Worm (Caenorhabditis elegans): ENCODE data around the gene scl-23.

The scl-23 gene

ce11 chrIV:89991-90390 is at the start of gene scl-23:
Gene scl-23 (minus strand): TSS chrIV:90091.
- TF ChIP-seq tbx-7 (tag; optimal IDR thresholded peaks at IDR 0.05) (no peak), elt-2 (tag; optimal IDR thresholded peaks at IDR 0.05) (peak; percentile 57)

ce11 chrIV:139652-140051 is 49.8 kb upstream of the scl-23 start:
- TF ChIP-seq mec-3 (tag; optimal IDR thresholded peaks at IDR 0.05; ENCODE audit: borderline replicate concordance), result peak; percentile 37
- no peak for TF ChIP-seq ceh-31 (tag; optimal IDR thresholded peaks at IDR 0.05)

ce11 chrIV:133968-134367 is 44.1 kb upstream of the scl-23 start:
- TF ChIP-seq elt-4 (tag; optimal IDR thresholded peaks at IDR 0.05) (no peak), ceh-19 (GFP tag; optimal IDR thresholded peaks at IDR 0.05) (no peak), hlh-13 (GFP tag; optimal IDR thresholded peaks at IDR 0.05) (no peak), lim-6 (tag; optimal IDR thresholded peaks at IDR 0.05) (no peak), ama-1 (optimal IDR thresholded peaks at IDR 0.05) (no peak), ahr-1 (tag; optimal IDR thresholded peaks at IDR 0.05) (no peak)

ce11 chrIV:132095-132494 is 42.2 kb upstream of the scl-23 start, which contains the start of gene daf-1:
Gene daf-1 (plus strand): TSS chrIV:132416.
- TF ChIP-seq pax-1 (tag; optimal IDR thresholded peaks at IDR 0.05), result no peak
- no peak for TF ChIP-seq pha-4 (tag; optimal IDR thresholded peaks at IDR 0.05)
- TF ChIP-seq zip-5 (tag; optimal IDR thresholded peaks at IDR 0.05), result no peak
- TF ChIP-seq ceh-31 (tag; optimal IDR thresholded peaks at IDR 0.05), result no peak
- TF ChIP-seq fkh-10 (GFP tag; optimal IDR thresholded peaks at IDR 0.05), result no peak
- TF ChIP-seq eyg-1 (tag; optimal IDR thresholded peaks at IDR 0.05), result no peak
- TF ChIP-seq dve-1 (tag; optimal IDR thresholded peaks at IDR 0.05), result no peak
- TF ChIP-seq syd-9 (tag; optimal IDR thresholded peaks at IDR 0.05), result no peak
- no peak for TF ChIP-seq ets-4 (tag; optimal IDR thresholded peaks at IDR 0.05)
- no peak for TF ChIP-seq ceh-6 (GFP tag; optimal IDR thresholded peaks at IDR 0.05)
- TF ChIP-seq ceh-48 (tag; optimal IDR thresholded peaks at IDR 0.05), result no peak
- no peak for TF ChIP-seq elt-2 (tag; optimal IDR thresholded peaks at IDR 0.05)
- no peak for TF ChIP-seq nhr-232 (tag; optimal IDR thresholded peaks at IDR 0.05)
- TF ChIP-seq pha-2 (tag; optimal IDR thresholded peaks at IDR 0.05), result no peak
- TF ChIP-seq unc-42 (tag; optimal IDR thresholded peaks at IDR 0.05), result peak; percentile 5
- TF ChIP-seq mec-3 (tag; optimal IDR thresholded peaks at IDR 0.05; ENCODE audit: borderline replicate concordance), result no peak
- TF ChIP-seq nfya-1 (tag; optimal IDR thresholded peaks at IDR 0.05), result no peak
- no peak for TF ChIP-seq ceh-30 (tag; optimal IDR thresholded peaks at IDR 0.05)
- TF ChIP-seq fax-1 (tag; optimal IDR thresholded peaks at IDR 0.05), result no peak
- peak; percentile 6 for TF ChIP-seq tbx-2 (tag; optimal IDR thresholded peaks at IDR 0.05)
- peak; percentile 3 for TF ChIP-seq madf-2 (tag; optimal IDR thresholded peaks at IDR 0.05)
- TF ChIP-seq C38D4.7 (GFP tag; optimal IDR thresholded peaks at IDR 0.05), result no peak
- no peak for TF ChIP-seq hlh-6 (tag; optimal IDR thresholded peaks at IDR 0.05)
- TF ChIP-seq C08G9.2 (tag; optimal IDR thresholded peaks at IDR 0.05), result no peak
- TF ChIP-seq ceh-22 (tag; optimal IDR thresholded peaks at IDR 0.05), result no peak
- TF ChIP-seq ceh-2 (tag; optimal IDR thresholded peaks at IDR 0.05), result no peak

- no peak for TF ChIP-seq pag-3 (tag; optimal IDR thresholded peaks at IDR 0.05; ENCODE audit: borderline replicate concordance)
- no peak for TF ChIP-seq ama-1 (optimal IDR thresholded peaks at IDR 0.05)
- no peak for TF ChIP-seq T23F11.4 (GFP tag; optimal IDR thresholded peaks at IDR 0.05)
- no peak for TF ChIP-seq sox-4 (tag; optimal IDR thresholded peaks at IDR 0.05)
- no peak for TF ChIP-seq fax-1 (tag; optimal IDR thresholded peaks at IDR 0.05)
- TF ChIP-seq tbx-2 (tag; optimal IDR thresholded peaks at IDR 0.05), result no peak
- no peak for TF ChIP-seq ttx-3 (tag; optimal IDR thresholded peaks at IDR 0.05)
- no peak for TF ChIP-seq ahr-1 (tag; optimal IDR thresholded peaks at IDR 0.05)
- TF ChIP-seq pha-2 (tag; optimal IDR thresholded peaks at IDR 0.05), result no peak
- no peak for TF ChIP-seq ceh-19 (GFP tag; optimal IDR thresholded peaks at IDR 0.05)
- no peak for TF ChIP-seq hlh-13 (GFP tag; optimal IDR thresholded peaks at IDR 0.05)
- TF ChIP-seq ceh-30 (tag; optimal IDR thresholded peaks at IDR 0.05), result no peak
- TF ChIP-seq unc-86 (tag; optimal IDR thresholded peaks at IDR 0.05), result no peak
- no peak for TF ChIP-seq C38D4.7 (GFP tag; optimal IDR thresholded peaks at IDR 0.05)
- no peak for TF ChIP-seq ceh-24 (tag; optimal IDR thresholded peaks at IDR 0.05)
- TF ChIP-seq nhr-232 (tag; optimal IDR thresholded peaks at IDR 0.05), result no peak
- no peak for TF ChIP-seq gmeb-2 (tag; optimal IDR thresholded peaks at IDR 0.05)
- TF ChIP-seq nhr-11 (tag; optimal IDR thresholded peaks at IDR 0.05), result no peak
- TF ChIP-seq lim-6 (tag; optimal IDR thresholded peaks at IDR 0.05), result no peak
- TF ChIP-seq pha-4 (tag; optimal IDR thresholded peaks at IDR 0.05), result no peak
Observed at ce11 chrIV:130150-130549, 40.3 kb upstream of the scl-23 start.

Measured in whole organism, late embryonic.